Fruit fly (Drosophila melanogaster) whole organism, wandering third instar larva: ENCODE results near the gene mib2.

Experiments
- CG9705 ChIP-seq: fragments of 200-800 bp; sonication (Bioruptor generic); optimal IDR thresholded peaks from 2 replicates; lab custom pipeline; 2018; ENCODE audit warnings: missing biosample characterization, mild to moderate bottlenecking, missing genetic modification characterization
- CrebA ChIP-seq: fragments of 200-800 bp; sonication (Bioruptor generic); optimal IDR thresholded peaks from 2 replicates; lab custom pipeline; 2016; ENCODE audit warnings: missing biosample characterization, mild to moderate bottlenecking, missing genetic modification characterization, borderline replicate concordance
- HLH106 ChIP-seq: fragments of 200-800 bp; optimal IDR thresholded peaks from 3 replicates; lab custom pipeline; 2019; ENCODE audit warnings: missing biosample characterization, mild to moderate bottlenecking, missing genetic modification characterization, moderate library complexity
- Hr78 ChIP-seq: fragments of >200 bp; optimal IDR thresholded peaks from 2 replicates; lab custom pipeline; 2017; ENCODE audit warnings: missing biosample characterization, missing genetic modification characterization
- Jra ChIP-seq: sonication (Bioruptor generic); optimal IDR thresholded peaks from 2 replicates; lab custom pipeline; 2016; ENCODE audit warnings: missing biosample characterization, missing genetic modification characterization
- Sp1 ChIP-seq: fragments of 200-800 bp; sonication (Bioruptor generic); optimal IDR thresholded peaks from 3 replicates; lab custom pipeline; 2019; ENCODE audit warnings: missing biosample characterization, mild to moderate bottlenecking, missing genetic modification characterization, moderate library complexity
- ey ChIP-seq: fragments of 200-800 bp; sonication (Bioruptor generic); optimal IDR thresholded peaks from 2 replicates; lab custom pipeline; 2016; ENCODE audit warnings: missing biosample characterization, missing genetic modification characterization
- jim ChIP-seq: fragments of 175-275, 200-325 bp; sonication (Bioruptor generic); optimal IDR thresholded peaks from 2 replicates; lab custom pipeline; 2016; ENCODE audit warnings: missing biosample characterization, mild to moderate bottlenecking, missing genetic modification characterization
- lola ChIP-seq: fragments of >200 bp; optimal IDR thresholded peaks from 2 replicates; lab custom pipeline; 2017; ENCODE audit warnings: missing biosample characterization, missing genetic modification characterization
- psq ChIP-seq: fragments of 200-800 bp; sonication (Bioruptor generic); optimal IDR thresholded peaks from 3 replicates; lab custom pipeline; 2017; ENCODE audit warnings: missing biosample characterization, mild to moderate bottlenecking, missing genetic modification characterization, moderate library complexity
- woc ChIP-seq: sonication (Bioruptor generic); optimal IDR thresholded peaks from 2 replicates; lab custom pipeline; 2016; ENCODE audit warnings: missing biosample characterization, mild to moderate bottlenecking, missing genetic modification characterization

DNA sequence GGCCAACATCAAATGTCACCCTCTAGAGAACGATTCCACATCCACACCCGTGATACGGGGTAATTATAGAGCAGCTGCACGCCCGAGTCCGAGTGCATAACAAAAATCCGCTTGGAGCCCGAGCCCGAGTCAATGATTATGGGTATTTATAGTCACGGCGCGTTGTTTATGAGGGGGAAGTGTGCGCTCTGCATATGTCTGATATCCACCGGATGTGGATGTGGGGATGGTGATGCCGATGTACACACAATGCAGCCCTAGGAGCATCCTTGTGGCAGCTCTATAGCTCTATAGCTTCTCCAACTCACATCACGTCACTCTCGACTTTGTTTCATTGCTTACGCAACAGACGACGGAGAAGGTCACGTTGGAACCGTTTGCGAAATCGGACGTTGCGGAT, 3.2 kb downstream of the mib2 start:
- TF ChIP-seq lola (GFP tag; lab: Kevin White, UChicago) (no peak), CrebA (no peak), Sp1 (GFP tag; lab: Kevin White, UChicago) (no peak), ey (GFP tag; lab: Kevin White, UChicago) (no peak), jim (GFP tag; lab: Kevin White, UChicago) (no peak), Jra (GFP tag; lab: Kevin White, UChicago) (no peak), psq (GFP tag; lab: Kevin White, UChicago) (no peak), Hr78 (GFP tag; lab: Kevin White, UChicago) (no peak), CG9705 (GFP tag; lab: Kevin White, UChicago) (no peak), HLH106 (tag; lab: Kevin White, UChicago) (no peak), woc (GFP tag; lab: Kevin White, UChicago) (no peak)
